Worm (Caenorhabditis elegans): ENCODE measurements around the gene srt-55.

Gene srt-55

ce11 chrIII:10085574-10085973, 20.7 kb downstream of the srt-55 start:
- TF ChIP-seq mep-1 (tag; optimal IDR thresholded peaks at IDR 0.05) (no peak), pha-4 (tag; optimal IDR thresholded peaks at IDR 0.05) (no peak), nhr-28 (tag; optimal IDR thresholded peaks at IDR 0.05) (no peak), drap-1 (GFP tag; optimal IDR thresholded peaks at IDR 0.05) (no peak), M03D4.4 (tag; optimal IDR thresholded peaks at IDR 0.05) (no peak), ceh-39 (tag; optimal IDR thresholded peaks at IDR 0.05) (no peak), sptf-1 (tag; optimal IDR thresholded peaks at IDR 0.05) (no peak), flh-1 (GFP tag; optimal IDR thresholded peaks at IDR 0.05) (no peak), lin-13 (tag; optimal IDR thresholded peaks at IDR 0.05) (no peak), unc-120 (tag; optimal IDR thresholded peaks at IDR 0.05; ENCODE audit: poor library complexity, severe bottlenecking) (no peak), unc-62 (GFP tag; optimal IDR thresholded peaks at IDR 0.05) (no peak), lsy-2 (tag; optimal IDR thresholded peaks at IDR 0.05) (no peak), bed-3 (GFP tag; optimal IDR thresholded peaks at IDR 0.05) (no peak), lin-32 (GFP tag; optimal IDR thresholded peaks at IDR 0.05) (no peak), ceh-43 (GFP tag; optimal IDR thresholded peaks at IDR 0.05) (no peak), blmp-1 (tag; optimal IDR thresholded peaks at IDR 0.05) (no peak)

- TF ChIP-seq pha-4 (tag; optimal IDR thresholded peaks at IDR 0.05), result no peak
- no peak for TF ChIP-seq nhr-28 (tag; optimal IDR thresholded peaks at IDR 0.05)
- no peak for TF ChIP-seq bed-3 (GFP tag; optimal IDR thresholded peaks at IDR 0.05)
- no peak for TF ChIP-seq lin-32 (GFP tag; optimal IDR thresholded peaks at IDR 0.05)
- TF ChIP-seq unc-120 (tag; optimal IDR thresholded peaks at IDR 0.05; ENCODE audit: poor library complexity, severe bottlenecking), result no peak
- no peak for TF ChIP-seq lin-13 (tag; optimal IDR thresholded peaks at IDR 0.05)
- TF ChIP-seq nhr-2 (tag; optimal IDR thresholded peaks at IDR 0.05), result no peak
These were observed 21.2 kb downstream of the srt-55 start, which contains the start of gene T16H12.13 for ce11 chrIII:10085103-10085502. T16H12.13 (plus strand) TSS chrIII:10085403.

ce11 chrIII:10083242-10083641, 23.0 kb downstream of the srt-55 start, which contains the start of gene T16H12.3:
T16H12.3 (minus strand) TSS chrIII:10083292.
- TF ChIP-seq drap-1 (GFP tag; optimal IDR thresholded peaks at IDR 0.05), result no peak
- no peak for TF ChIP-seq nhr-12 (tag; optimal IDR thresholded peaks at IDR 0.05)
- TF ChIP-seq ces-1 (GFP tag; optimal IDR thresholded peaks at IDR 0.05), result no peak
- TF ChIP-seq ham-2 (GFP tag; optimal IDR thresholded peaks at IDR 0.05), result no peak
- no peak for TF ChIP-seq tbx-8 (GFP tag; optimal IDR thresholded peaks at IDR 0.05)
- TF ChIP-seq M03D4.4 (tag; optimal IDR thresholded peaks at IDR 0.05), result no peak
- TF ChIP-seq cnd-1 (tag; optimal IDR thresholded peaks at IDR 0.05), result no peak
- no peak for TF ChIP-seq ceh-43 (GFP tag; optimal IDR thresholded peaks at IDR 0.05)
- TF ChIP-seq ceh-39 (tag; optimal IDR thresholded peaks at IDR 0.05), result no peak
- no peak for TF ChIP-seq ztf-11 (tag; optimal IDR thresholded peaks at IDR 0.05)
- no peak for TF ChIP-seq unc-62 (GFP tag; optimal IDR thresholded peaks at IDR 0.05)
- TF ChIP-seq flh-1 (GFP tag; optimal IDR thresholded peaks at IDR 0.05), result no peak
- TF ChIP-seq nhr-28 (tag; optimal IDR thresholded peaks at IDR 0.05), result no peak

ce11 chrIII:10078784-10079183, 27.5 kb downstream of the srt-55 start:
- TF ChIP-seq elt-1 (tag; optimal IDR thresholded peaks at IDR 0.05; ENCODE audit: borderline replicate concordance, insufficient read depth), result no peak
- no peak for TF ChIP-seq unc-62 (GFP tag; optimal IDR thresholded peaks at IDR 0.05)
- no peak for TF ChIP-seq elt-3 (tag; optimal IDR thresholded peaks at IDR 0.05)
- TF ChIP-seq unc-120 (tag; optimal IDR thresholded peaks at IDR 0.05; ENCODE audit: poor library complexity, severe bottlenecking), result no peak
- no peak for TF ChIP-seq mep-1 (tag; optimal IDR thresholded peaks at IDR 0.05)
- no peak for TF ChIP-seq snpc-4 (tag; optimal IDR thresholded peaks at IDR 0.05)
- TF ChIP-seq lin-32 (GFP tag; optimal IDR thresholded peaks at IDR 0.05), result no peak
- no peak for TF ChIP-seq ces-1 (GFP tag; optimal IDR thresholded peaks at IDR 0.05)
- no peak for TF ChIP-seq hlh-1 (tag; optimal IDR thresholded peaks at IDR 0.05)
- TF ChIP-seq mab-5 (tag; optimal IDR thresholded peaks at IDR 0.05), result no peak

ce11 chrIII:10078151-10078550, 28.1 kb downstream of the srt-55 start, which contains the start of gene T16G12.9:
T16G12.9 (minus strand) TSS chrIII:10078251.
- TF ChIP-seq lin-32 (GFP tag; optimal IDR thresholded peaks at IDR 0.05) (no peak), elt-3 (tag; optimal IDR thresholded peaks at IDR 0.05) (no peak), ceh-43 (GFP tag; optimal IDR thresholded peaks at IDR 0.05) (no peak), sem-2 (GFP tag; optimal IDR thresholded peaks at IDR 0.05) (no peak), nhr-12 (tag; optimal IDR thresholded peaks at IDR 0.05) (no peak), ztf-11 (tag; optimal IDR thresholded peaks at IDR 0.05) (no peak), hlh-1 (tag; optimal IDR thresholded peaks at IDR 0.05) (no peak), ces-1 (GFP tag; optimal IDR thresholded peaks at IDR 0.05) (no peak), cnd-1 (tag; optimal IDR thresholded peaks at IDR 0.05) (no peak), lsy-2 (tag; optimal IDR thresholded peaks at IDR 0.05) (no peak), unc-39 (tag; optimal IDR thresholded peaks at IDR 0.05) (no peak), drap-1 (GFP tag; optimal IDR thresholded peaks at IDR 0.05) (no peak), unc-120 (tag; optimal IDR thresholded peaks at IDR 0.05; ENCODE audit: poor library complexity, severe bottlenecking) (no peak), M03D4.4 (tag; optimal IDR thresholded peaks at IDR 0.05) (no peak), ceh-39 (tag; optimal IDR thresholded peaks at IDR 0.05) (no peak), mep-1 (tag; optimal IDR thresholded peaks at IDR 0.05) (no peak), snpc-4 (tag; optimal IDR thresholded peaks at IDR 0.05) (no peak), mab-5 (tag; optimal IDR thresholded peaks at IDR 0.05) (no peak)
